Fruit fly (Drosophila melanogaster): ENCODE results near the gene CG3808.
A peak's percentile ranks its signal among the peaks of the same experiment; 100 is the strongest.

The CG3808 gene

dm6 chr3L:18996774-18997589 is 3.4 kb downstream of the CG3808 start (continued):
- TF ChIP-seq Lim3 (GFP tag; IDR thresholded peaks at IDR 0.05): no peak
- peak; percentile 60 for TF ChIP-seq pfk (GFP tag; optimal IDR thresholded peaks at IDR 0.05)
- peak; percentile 32; the same call in 1 of the 3 replicates for TF ChIP-seq zfh1 (GFP tag; IDR thresholded peaks at IDR 0.05)
- peak; percentile 15 for TF ChIP-seq BtbVII (GFP tag; optimal IDR thresholded peaks at IDR 0.05)
- TF ChIP-seq CG5953 (GFP tag; IDR thresholded peaks at IDR 0.05): no peak
- TF ChIP-seq CG11696 (GFP tag; IDR thresholded peaks at IDR 0.05): no peak
- peak; percentile 83 for TF ChIP-seq CG13296 (GFP tag; optimal IDR thresholded peaks at IDR 0.05)
- TF ChIP-seq HHEX (GFP tag; optimal IDR thresholded peaks at IDR 0.05): peak; percentile 70
- TF ChIP-seq CG10543 (GFP tag; optimal IDR thresholded peaks at IDR 0.05): peak; percentile 77
- TF ChIP-seq CG4404 (GFP tag; IDR thresholded peaks at IDR 0.05): no peak
- no peak for TF ChIP-seq Ada2b (GFP tag; IDR thresholded peaks at IDR 0.05)
- no peak; the same call in 1 of the 2 replicates for TF ChIP-seq CG13287 (GFP tag; IDR thresholded peaks at IDR 0.05; ENCODE audit: partially characterized antibody)
- peak; percentile 27; the same call in 1 of the 2 replicates for TF ChIP-seq Rfx (GFP tag; IDR thresholded peaks at IDR 0.05)
- TF ChIP-seq Spps (tag; optimal IDR thresholded peaks at IDR 0.05): no peak
- peak in 1 of 2 experiments; percentile 68 for TF ChIP-seq Hr78 (GFP tag; optimal IDR thresholded peaks at IDR 0.05)
- TF ChIP-seq CG13123 (GFP tag; optimal IDR thresholded peaks at IDR 0.05): no peak
- peak; percentile 29 for TF ChIP-seq B-H2 (GFP tag; optimal IDR thresholded peaks at IDR 0.05)
- TF ChIP-seq sc (optimal IDR thresholded peaks at IDR 0.05): no peak
- no peak for TF ChIP-seq sc (GFP tag; optimal IDR thresholded peaks at IDR 0.05)
- TF ChIP-seq Bgb (GFP tag; IDR thresholded peaks at IDR 0.05; ENCODE audit: partially characterized antibody): no peak
- TF ChIP-seq ham (GFP tag; IDR thresholded peaks at IDR 0.05): no peak
- TF ChIP-seq vfl (GFP tag; optimal IDR thresholded peaks at IDR 0.05): no peak
- TF ChIP-seq CG5180 (GFP tag; optimal IDR thresholded peaks at IDR 0.05): peak; percentile 62
- no peak for TF ChIP-seq stwl (tag; optimal IDR thresholded peaks at IDR 0.05)
- TF ChIP-seq CG34376 (GFP tag; optimal IDR thresholded peaks at IDR 0.05): peak; percentile 89
- peak; percentile 19 for TF ChIP-seq Hey (tag; optimal IDR thresholded peaks at IDR 0.05)
- peak; percentile 11 for TF ChIP-seq CG10431 (GFP tag; optimal IDR thresholded peaks at IDR 0.05)
- peak; percentile 19 for TF ChIP-seq CG15269 (tag; optimal IDR thresholded peaks at IDR 0.05)
- TF ChIP-seq CG18262 (tag; optimal IDR thresholded peaks at IDR 0.05): no peak
- peak; percentile 73 for TF ChIP-seq CG7928 (GFP tag; optimal IDR thresholded peaks at IDR 0.05)
- no peak for TF ChIP-seq CG14965 (GFP tag; optimal IDR thresholded peaks at IDR 0.05; ENCODE audit: borderline replicate concordance)
- TF ChIP-seq odd (GFP tag; optimal IDR thresholded peaks at IDR 0.05): peak; percentile 64

dm6 chr3L:18996030-18996773 is 4.2 kb downstream of the CG3808 start:
- TF ChIP-seq caup (GFP tag; optimal IDR thresholded peaks at IDR 0.05; ENCODE audit: severe bottlenecking) (peak; percentile 35), CG13424 (tag; optimal IDR thresholded peaks at IDR 0.05) (peak; percentile 50), wor (GFP tag; IDR thresholded peaks at IDR 0.05) (peak; percentile 27; the same call in 1 of the 2 replicates), trh (GFP tag; optimal IDR thresholded peaks at IDR 0.05) (peak; percentile 30), phol (tag; optimal IDR thresholded peaks at IDR 0.05) (peak; percentile 69), exex (tag; optimal IDR thresholded peaks at IDR 0.05) (peak; percentile 96), Optix (GFP tag; IDR thresholded peaks at IDR 0.05) (0 out of 3 replicates have a peak, but pooled peaks have one; percentile 28), Taf1 (GFP tag; IDR thresholded peaks at IDR 0.05) (peak; percentile 55; the same call in 1 of the 2 replicates), CG4360 (GFP tag; IDR thresholded peaks at IDR 0.05) (no peak), chn (GFP tag; optimal IDR thresholded peaks at IDR 0.05) (peak; percentile 49), Dfd (GFP tag; optimal IDR thresholded peaks at IDR 0.05) (no peak), ttk (GFP tag; IDR thresholded peaks at IDR 0.05) (peak; percentile 8; the same call in 1 of the 2 replicates), CG7745 (tag; optimal IDR thresholded peaks at IDR 0.05) (no peak), CG10274 (GFP tag; optimal IDR thresholded peaks at IDR 0.05) (peak; percentile 68), abd-A (tag; optimal IDR thresholded peaks at IDR 0.05) (peak; percentile 97), CG3726 (GFP tag; IDR thresholded peaks at IDR 0.05) (peak; percentile 54; the same call in 1 of the 3 replicates)
